Fruit fly (Drosophila melanogaster) whole organism, adult: Measurements from ENCODE around the gene PGRP-SB2.

Experiments
- CG14711 ChIP-seq: fragments of 200-800 bp; sonication (Bioruptor generic); optimal IDR thresholded peaks from 2 replicates; lab custom pipeline; 2018; ENCODE audit warnings: missing biosample characterization, mild to moderate bottlenecking, missing genetic modification characterization, moderate library complexity
- CG1620 ChIP-seq: fragments of 200-800 bp; sonication (Bioruptor generic); optimal IDR thresholded peaks from 2 replicates; lab custom pipeline; 2016; ENCODE audit warnings: missing biosample characterization, missing genetic modification characterization
- CG33017 ChIP-seq: fragments of 200-800 bp; sonication (Bioruptor generic); optimal IDR thresholded peaks from 2 replicates; lab custom pipeline; 2018; ENCODE audit warnings: missing biosample characterization, mild to moderate bottlenecking, missing genetic modification characterization, moderate library complexity
- CG7045 ChIP-seq: fragments of 200-800 bp; sonication (Bioruptor generic); optimal IDR thresholded peaks from 2 replicates; lab custom pipeline; 2017; ENCODE audit warnings: missing biosample characterization, mild to moderate bottlenecking, missing genetic modification characterization
- CG7101 ChIP-seq: fragments of 200-800 bp; sonication (Bioruptor generic); optimal IDR thresholded peaks from 2 replicates; lab custom pipeline; 2018; ENCODE audit warnings: missing biosample characterization, mild to moderate bottlenecking, missing genetic modification characterization, moderate library complexity
- Clk ChIP-seq: fragments of 200-800 bp; sonication (Bioruptor generic); optimal IDR thresholded peaks from 2 replicates; lab custom pipeline; 2017; ENCODE audit warnings: missing biosample characterization, missing genetic modification characterization
- Crg-1 ChIP-seq: fragments of 200-800 bp; sonication (Bioruptor generic); optimal IDR thresholded peaks from 2 replicates; lab custom pipeline; 2016; ENCODE audit warnings: missing biosample characterization, missing genetic modification characterization
- Hr96 ChIP-seq: fragments of 200-800 bp; sonication (Bioruptor generic); optimal IDR thresholded peaks from 2 replicates; lab custom pipeline; 2016; ENCODE audit warnings: missing biosample characterization, missing genetic modification characterization
- pad ChIP-seq: fragments of 200-800 bp; sonication (Bioruptor generic); optimal IDR thresholded peaks from 3 replicates; lab custom pipeline; 2017; ENCODE audit warnings: missing biosample characterization, missing genetic modification characterization, mild to moderate bottlenecking, moderate library complexity, missing genetic modification reagents
- toe ChIP-seq: fragments of 200-800 bp; sonication (Bioruptor generic); optimal IDR thresholded peaks from 2 replicates; lab custom pipeline; 2016; ENCODE audit warnings: missing biosample characterization, missing genetic modification characterization

DNA sequence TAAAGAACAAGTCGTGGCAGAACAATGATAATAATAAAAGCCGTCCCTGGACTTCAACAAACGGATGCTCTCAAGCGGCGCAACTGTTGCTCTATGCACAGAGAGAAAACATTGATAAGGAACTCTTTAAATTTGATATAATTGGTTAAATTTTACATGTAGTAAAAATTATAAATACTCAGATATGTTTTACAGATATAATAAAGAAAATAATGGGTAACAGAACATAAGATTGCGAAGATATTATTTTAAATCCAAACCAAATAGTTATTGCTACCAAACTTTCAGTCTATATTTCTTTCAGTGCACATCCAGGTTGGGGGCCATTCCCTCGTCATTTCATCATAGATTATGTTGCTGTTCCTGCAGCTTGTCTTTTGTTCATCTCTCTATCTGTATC is 23.4 kb downstream of the PGRP-SB2 start:
- no peak for TF ChIP-seq Hr96 (GFP tag; lab: Kevin White, UChicago)
- TF ChIP-seq pad (GFP tag; lab: Kevin White, UChicago), result no peak
- TF ChIP-seq CG7101 (tag; lab: Kevin White, UChicago), result no peak
- no peak for TF ChIP-seq CG7045 (GFP tag; lab: Kevin White, UChicago)
- TF ChIP-seq Crg-1 (GFP tag; lab: Kevin White, UChicago), result no peak
- TF ChIP-seq Clk (GFP tag; lab: Kevin White, UChicago), result no peak
- no peak for TF ChIP-seq toe (GFP tag; lab: Kevin White, UChicago)
- TF ChIP-seq CG33017, result no peak
- TF ChIP-seq CG14711, result no peak
- no peak for TF ChIP-seq CG1620 (GFP tag; lab: Kevin White, UChicago)
